Fruit fly (Drosophila melanogaster) whole organism, embryonic: ENCODE data around the gene Drgx.

ENCODE experiments used
- Antp ChIP-seq: fragments of 200-800 bp; sonication (Bioruptor generic); optimal IDR thresholded peaks from 3 replicates; lab custom pipeline; 2016; ENCODE audit warnings: missing biosample characterization, missing genetic modification characterization
- B-H2 ChIP-seq: fragments of 200-800 bp; sonication (Bioruptor generic); optimal IDR thresholded peaks from 2 replicates; lab custom pipeline; 2018; ENCODE audit warnings: missing biosample characterization, mild to moderate bottlenecking, missing genetic modification characterization
- CG1024 ChIP-seq: fragments of 200-800 bp; sonication (Bioruptor generic); IDR thresholded peaks from 2 replicates; pipeline ENCODE4 v1.3.6; 2022; ENCODE audit warnings: missing biosample characterization, missing genetic modification characterization
- CG10321 ChIP-seq: fragments of 200-800 bp; sonication (Bioruptor generic); IDR thresholded peaks from 2 replicates; pipeline ENCODE4 v1.3.6; 2022; ENCODE audit warnings: missing biosample characterization, missing genetic modification characterization
- CG10654 ChIP-seq: fragments of 200-800 bp; sonication (Bioruptor generic); optimal IDR thresholded peaks from 2 replicates; lab custom pipeline; 2016; ENCODE audit warnings: missing biosample characterization, missing genetic modification characterization
- CG12219 ChIP-seq: fragments of 200-800 bp; sonication (Bioruptor generic); optimal IDR thresholded peaks from 3 replicates; lab custom pipeline; 2018; ENCODE audit warnings: missing biosample characterization, mild to moderate bottlenecking, missing genetic modification characterization
- CG12391 ChIP-seq: fragments of 200-800 bp; sonication (Bioruptor generic); optimal IDR thresholded peaks from 3 replicates; lab custom pipeline; 2018; ENCODE audit warnings: missing biosample characterization, mild to moderate bottlenecking, missing genetic modification characterization, moderate library complexity
- CG13894 ChIP-seq: fragments of 200-800 bp; sonication (Bioruptor generic); optimal IDR thresholded peaks from 3 replicates; lab custom pipeline; 2018; ENCODE audit warnings: missing biosample characterization, mild to moderate bottlenecking, missing genetic modification characterization, moderate library complexity
- CG15514 ChIP-seq: fragments of 200-800 bp; sonication (Bioruptor generic); optimal IDR thresholded peaks from 3 replicates; lab custom pipeline; 2017; ENCODE audit warnings: missing biosample characterization, missing genetic modification characterization, mild to moderate bottlenecking, moderate library complexity, missing genetic modification reagents
- CG1603 ChIP-seq: fragments of 200-800 bp; sonication (Bioruptor generic); optimal IDR thresholded peaks from 2 replicates; lab custom pipeline; 2019; ENCODE audit warnings: missing biosample characterization, mild to moderate bottlenecking, missing genetic modification characterization, moderate library complexity
- CG16815 ChIP-seq: fragments of 200-800 bp; sonication (Bioruptor generic); optimal IDR thresholded peaks from 3 replicates; lab custom pipeline; 2017; ENCODE audit warnings: missing biosample characterization, mild to moderate bottlenecking, missing genetic modification characterization
- CG18262 ChIP-seq: fragments of 200-800 bp; optimal IDR thresholded peaks from 3 replicates; lab custom pipeline; 2019; ENCODE audit warnings: missing biosample characterization, mild to moderate bottlenecking, missing genetic modification characterization, moderate library complexity
- CG2875 ChIP-seq: fragments of 200-800 bp; sonication (Bioruptor generic); optimal IDR thresholded peaks from 2 replicates; lab custom pipeline; 2017; ENCODE audit warnings: missing biosample characterization, mild to moderate bottlenecking, missing genetic modification characterization, missing genetic modification reagents
- CG3995 ChIP-seq: fragments of 200-800 bp; sonication (Bioruptor generic); optimal IDR thresholded peaks from 3 replicates; lab custom pipeline; 2016; ENCODE audit warnings: missing biosample characterization, missing genetic modification characterization
- CG42726 ChIP-seq: fragments of 200-800 bp; sonication (Bioruptor generic); IDR thresholded peaks from 2 replicates; pipeline ENCODE4 v1.3.6; 2022; ENCODE audit warnings: missing biosample characterization, missing genetic modification characterization; ENCODE audit not compliant: partially characterized antibody
- CG43689 ChIP-seq: fragments of 200-800 bp; sonication (Bioruptor generic); IDR thresholded peaks from 2 replicates; pipeline ENCODE4 v1.3.6; 2022; ENCODE audit warnings: missing biosample characterization, missing genetic modification characterization
- CG4854 ChIP-seq: fragments of 200-800 bp; sonication (Bioruptor generic); optimal IDR thresholded peaks from 2 replicates; lab custom pipeline; 2016; ENCODE audit warnings: missing biosample characterization, missing genetic modification characterization, inconsistent platforms
- CG5245 ChIP-seq: fragments of 200-800 bp; sonication (Bioruptor generic); optimal IDR thresholded peaks from 3 replicates; lab custom pipeline; 2016; ENCODE audit warnings: missing biosample characterization, missing genetic modification characterization
- CG6683 ChIP-seq: fragments of 200-800 bp; sonication (Bioruptor generic); optimal IDR thresholded peaks from 2 replicates; lab custom pipeline; 2017; ENCODE audit warnings: missing biosample characterization, mild to moderate bottlenecking, missing genetic modification characterization, missing genetic modification reagents
- CG7839 ChIP-seq: fragments of 200-800 bp; sonication (Bioruptor generic); optimal IDR thresholded peaks from 3 replicates; lab custom pipeline; 2018; ENCODE audit warnings: missing biosample characterization, mild to moderate bottlenecking, missing genetic modification characterization, moderate library complexity
- CG9215 ChIP-seq: fragments of 200-800 bp; sonication (Bioruptor generic); IDR thresholded peaks from 2 replicates; pipeline ENCODE4 v1.3.6; 2022; ENCODE audit warnings: missing biosample characterization, missing genetic modification characterization
- CG9727 ChIP-seq: fragments of 200-800 bp; sonication (Bioruptor generic); optimal IDR thresholded peaks from 3 replicates; lab custom pipeline; 2017; ENCODE audit warnings: missing biosample characterization, mild to moderate bottlenecking, missing genetic modification characterization
- Chrac-16 ChIP-seq: fragments of 200-800 bp; sonication (Bioruptor generic); optimal IDR thresholded peaks from 3 replicates; lab custom pipeline; 2016; ENCODE audit warnings: missing biosample characterization, missing genetic modification characterization
- Dad ChIP-seq: fragments of 200-800 bp; sonication (Bioruptor generic); optimal IDR thresholded peaks from 3 replicates; lab custom pipeline; 2016; ENCODE audit warnings: missing biosample characterization, missing genetic modification characterization
- Dll ChIP-seq: fragments of 200-800 bp; sonication (Bioruptor generic); IDR thresholded peaks from 4 replicates; pipeline ENCODE4 v1.3.6; 2022; ENCODE audit warnings: missing biosample characterization, missing genetic modification characterization; ENCODE audit not compliant: partially characterized antibody
- E2f1 ChIP-seq: fragments of 200-800 bp; sonication (Bioruptor generic); IDR thresholded peaks from 2 replicates; pipeline ENCODE4 v1.3.6; 2022; ENCODE audit warnings: missing biosample characterization, missing genetic modification characterization
- Elba2 ChIP-seq: fragments of 200-800 bp; sonication (Bioruptor generic); optimal IDR thresholded peaks from 3 replicates; lab custom pipeline; 2016; ENCODE audit warnings: missing biosample characterization, missing genetic modification characterization
- Fer3 ChIP-seq: fragments of 200-800 bp; sonication (Bioruptor generic); optimal IDR thresholded peaks from 2 replicates; lab custom pipeline; 2018; ENCODE audit warnings: missing biosample characterization, mild to moderate bottlenecking, missing genetic modification characterization, moderate library complexity
- Hr51 ChIP-seq, 2 experiments: fragments of 200-800 bp; sonication (Bioruptor generic); optimal IDR thresholded peaks; 2 replicates in 1 of 2; 3 replicates in 1 of 2; lab custom pipeline; 2016 to 2018; ENCODE audit warnings: missing biosample characterization in 2 of 2, missing genetic modification characterization in 2 of 2, mild to moderate bottlenecking in 1 of 2, moderate library complexity in 1 of 2
- Poxn ChIP-seq: fragments of 200-800 bp; sonication (Bioruptor generic); IDR thresholded peaks from 2 replicates; pipeline ENCODE4 v1.3.6; 2022; ENCODE audit warnings: missing biosample characterization, missing genetic modification characterization
- Sin3A ChIP-seq: fragments of >200 bp; optimal IDR thresholded peaks from 2 replicates; lab custom pipeline; 2018
- Six4 ChIP-seq: fragments of 200-800 bp; sonication (Bioruptor generic); optimal IDR thresholded peaks from 2 replicates; lab custom pipeline; 2016; ENCODE audit warnings: missing biosample characterization, missing genetic modification characterization
- YL-1 ChIP-seq: fragments of 200-800 bp; sonication (Bioruptor generic); optimal IDR thresholded peaks from 3 replicates; lab custom pipeline; 2017; ENCODE audit warnings: missing biosample characterization, mild to moderate bottlenecking, missing genetic modification characterization
- ac ChIP-seq: fragments of 200-800 bp; sonication (Bioruptor generic); optimal IDR thresholded peaks from 3 replicates; lab custom pipeline; 2017; ENCODE audit warnings: missing biosample characterization, mild to moderate bottlenecking, missing genetic modification characterization
- ato ChIP-seq: fragments of 200-800 bp; sonication (Bioruptor generic); IDR thresholded peaks from 2 replicates; pipeline ENCODE4 v1.3.6; 2022; ENCODE audit warnings: missing biosample characterization, missing genetic modification characterization; ENCODE audit not compliant: partially characterized antibody
- bigmax ChIP-seq: fragments of 200-800 bp; sonication (Bioruptor generic); optimal IDR thresholded peaks from 2 replicates; lab custom pipeline; 2018; ENCODE audit warnings: missing biosample characterization, mild to moderate bottlenecking, missing genetic modification characterization
- crc ChIP-seq: fragments of 200-800 bp; sonication (Bioruptor generic); optimal IDR thresholded peaks from 2 replicates; lab custom pipeline; 2016; ENCODE audit warnings: missing biosample characterization, missing genetic modification characterization
- dmrt99B ChIP-seq: fragments of 200-800 bp; sonication (Bioruptor generic); optimal IDR thresholded peaks from 2 replicates; lab custom pipeline; 2018; ENCODE audit warnings: missing biosample characterization, mild to moderate bottlenecking, missing genetic modification characterization, moderate library complexity
- dpn ChIP-seq, 2 experiments: fragments of 200-800 bp; sonication (Bioruptor generic); optimal IDR thresholded peaks; 3 replicates each; lab custom pipeline; 2016; ENCODE audit warnings: missing biosample characterization in 2 of 2, missing genetic modification characterization in 2 of 2
- fd64A ChIP-seq: fragments of 200-800 bp; sonication (Bioruptor generic); optimal IDR thresholded peaks from 3 replicates; lab custom pipeline; 2018; ENCODE audit warnings: missing biosample characterization, mild to moderate bottlenecking, missing genetic modification characterization
- fru ChIP-seq: fragments of >200 bp; optimal IDR thresholded peaks from 2 replicates; lab custom pipeline; 2017
- gce ChIP-seq: fragments of 200-800 bp; sonication (Bioruptor generic); IDR thresholded peaks from 3 replicates; pipeline ENCODE4 v1.3.6; 2022; ENCODE audit warnings: missing biosample characterization, missing genetic modification characterization
- gem ChIP-seq: fragments of 200-800 bp; sonication (Bioruptor generic); optimal IDR thresholded peaks from 2 replicates; lab custom pipeline; 2019; ENCODE audit warnings: missing biosample characterization, mild to moderate bottlenecking, missing genetic modification characterization, moderate library complexity
- knrl ChIP-seq: fragments of 200-800 bp; sonication (Bioruptor generic); IDR thresholded peaks from 3 replicates; pipeline ENCODE4 v1.3.6; 2022; ENCODE audit warnings: missing biosample characterization, missing genetic modification characterization; ENCODE audit not compliant: partially characterized antibody
- maf-S ChIP-seq: fragments of 200-800 bp; sonication (Bioruptor generic); optimal IDR thresholded peaks from 2 replicates; lab custom pipeline; 2016; ENCODE audit warnings: missing biosample characterization, missing genetic modification characterization
- pzg ChIP-seq: fragments of 200-800 bp; sonication (Bioruptor generic); optimal IDR thresholded peaks from 3 replicates; lab custom pipeline; 2018; ENCODE audit warnings: missing biosample characterization, mild to moderate bottlenecking, missing genetic modification characterization, moderate library complexity
- rib ChIP-seq: fragments of 200-800 bp; sonication (Bioruptor generic); IDR thresholded peaks from 2 replicates; pipeline ENCODE4 v1.3.6; 2022; ENCODE audit warnings: missing biosample characterization, missing genetic modification characterization
- scrt ChIP-seq: fragments of 200-800 bp; sonication (Bioruptor generic); optimal IDR thresholded peaks from 2 replicates; lab custom pipeline; 2018; ENCODE audit warnings: missing biosample characterization, mild to moderate bottlenecking, missing genetic modification characterization, moderate library complexity
- stc ChIP-seq: fragments of 200-800 bp; sonication (Bioruptor generic); IDR thresholded peaks from 2 replicates; pipeline ENCODE4 v1.3.6; 2022; ENCODE audit warnings: missing biosample characterization, missing genetic modification characterization
- ttk ChIP-seq: fragments of 200-800 bp; sonication (Bioruptor generic); IDR thresholded peaks from 2 replicates; pipeline ENCODE4 v2.1.2; 2022; ENCODE audit warnings: missing biosample characterization, missing genetic modification characterization
- vvl ChIP-seq: fragments of 200-800 bp; sonication (Bioruptor generic); IDR thresholded peaks from 2 replicates; pipeline ENCODE4 v1.3.6; 2022; ENCODE audit warnings: missing biosample characterization, missing genetic modification characterization

The Drgx gene

dm6 chr2L:3655698-3656105, 6.8 kb upstream of the Drgx start (continued):
- TF ChIP-seq ttk (GFP tag; lab: Robert Waterston, UW) (peak; percentile 97), CG9727 (GFP tag; lab: Kevin White, UChicago) (peak; percentile 98), CG42726 (GFP tag; lab: Robert Waterston, UW) (no peak), CG12391 (tag; lab: Kevin White, UChicago) (peak; percentile 99), vvl (GFP tag; lab: Robert Waterston, UW) (peak; percentile 99), CG10654 (peak; percentile 98), CG9215 (GFP tag; lab: Robert Waterston, UW) (peak; percentile 97), fd64A (GFP tag; lab: Kevin White, UChicago) (peak; percentile 98), stc (peak; percentile 98), E2f1 (GFP tag; lab: Robert Waterston, UW) (peak; percentile 98), rib (GFP tag; lab: Robert Waterston, UW) (peak; percentile 98), CG10321 (peak; percentile 82), CG2875 (GFP tag; lab: Kevin White, UChicago) (peak; percentile 97), ato (GFP tag; lab: Robert Waterston, UW) (no peak), CG12219 (GFP tag; lab: Kevin White, UChicago) (peak; percentile 99), Six4 (peak; percentile 98), Dad (peak; percentile 97), CG1024 (GFP tag; lab: Robert Waterston, UW) (peak; percentile 94), CG15514 (GFP tag; lab: Kevin White, UChicago) (peak; percentile 94), crc (GFP tag; lab: Kevin White, UChicago) (peak; percentile 98), Fer3 (tag; lab: Kevin White, UChicago) (peak; percentile 98), CG16815 (GFP tag; lab: Kevin White, UChicago) (peak; percentile 96), dpn (GFP tag; optimal IDR thresholded peaks at IDR 0.05; lab: Kevin White, UChicago) (peak; percentile 98 to 99), Elba2 (peak; percentile 78), CG1603 (tag; lab: Kevin White, UChicago) (peak; percentile 98), CG7839 (peak; percentile 99), Hr51 (GFP tag; optimal IDR thresholded peaks at IDR 0.05; lab: Kevin White, UChicago) (peak; percentile 96 to 98), YL-1 (peak; percentile 91), B-H2 (GFP tag; lab: Kevin White, UChicago) (peak; percentile 99), CG4854 (GFP tag; lab: Kevin White, UChicago) (peak; percentile 97), ac (GFP tag; lab: Kevin White, UChicago) (peak; percentile 97), bigmax (GFP tag; lab: Kevin White, UChicago) (peak; percentile 77), gem (tag; lab: Kevin White, UChicago) (peak; percentile 99), Chrac-16 (GFP tag; lab: Kevin White, UChicago) (peak; percentile 98), fru (lab: Kevin White, UChicago) (no peak), maf-S (GFP tag; lab: Kevin White, UChicago) (peak; percentile 96), gce (GFP tag; lab: Robert Waterston, UW) (peak; percentile 98), dmrt99B (tag; lab: Kevin White, UChicago) (peak; percentile 99), CG13894 (tag; lab: Kevin White, UChicago) (peak; percentile 97), CG5245 (GFP tag; lab: Kevin White, UChicago) (peak; percentile 98), Poxn (GFP tag; lab: Robert Waterston, UW) (peak; percentile 93), CG6683 (GFP tag; lab: Kevin White, UChicago) (peak; percentile 96), knrl (GFP tag; lab: Robert Waterston, UW) (no peak), Dll (GFP tag; lab: Robert Waterston, UW) (no peak; the same call in 3 of the 4 replicates), Sin3A (lab: Kevin White, UChicago) (no peak), Antp (GFP tag; lab: Kevin White, UChicago) (peak; percentile 98), CG43689 (GFP tag; lab: Robert Waterston, UW) (peak; percentile 84), scrt (GFP tag; lab: Kevin White, UChicago) (peak; percentile 97), CG3995 (GFP tag; lab: Kevin White, UChicago) (peak; percentile 84), pzg (GFP tag; lab: Kevin White, UChicago) (peak; percentile 34), CG18262 (tag; lab: Kevin White, UChicago) (peak; percentile 98)
